Fruit fly (Drosophila melanogaster): Measurements from ENCODE around the gene RhoGAP71E.

DNA sequence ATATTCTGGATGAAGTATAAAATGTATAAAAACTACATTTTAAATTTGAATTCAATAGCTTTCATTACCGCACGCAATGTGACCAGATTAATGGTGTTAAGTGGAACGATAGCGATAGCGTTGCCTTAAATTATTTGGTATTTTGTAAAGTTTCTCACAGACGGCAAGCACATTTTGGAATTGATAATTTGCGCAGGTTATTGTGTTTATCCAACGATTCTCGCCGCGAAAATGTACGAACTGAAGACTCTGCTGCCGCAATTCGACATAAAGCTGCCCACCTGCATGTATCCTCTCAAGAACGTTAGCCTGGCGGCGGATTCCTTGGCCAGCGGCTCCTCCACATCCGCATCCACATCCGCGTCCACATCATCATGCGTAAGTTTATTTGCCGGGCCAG lies 5.2 kb upstream of the RhoGAP71E start, which contains the start of gene AIMP2:
- TF ChIP-seq CTCF (optimal IDR thresholded peaks at IDR 0.05) (no peak), CG8478 (optimal IDR thresholded peaks at IDR 0.05) (no peak)

Measured in S2 (cell line).